Worm (Caenorhabditis elegans) whole organism, L4 larva: Measurements from ENCODE around the gene T12G3.4.

ENCODE experiments used
- ZK337.2 ChIP-seq: fragments of 200-800 bp; sonication (Bioruptor generic); IDR thresholded peaks from 2 replicates; pipeline ENCODE4 v1.3.6; 2022; ENCODE audit warnings: missing genetic modification reagents, missing genetic modification characterization, missing compliant biosample characterization
- lir-3 ChIP-seq: sonication (generic microtip); optimal IDR thresholded peaks from 2 replicates; lab custom pipeline; 2016; ENCODE audit warnings: mild to moderate bottlenecking, missing genetic modification characterization, missing compliant biosample characterization
- nhr-11 ChIP-seq: fragments of 150-350 bp; optimal IDR thresholded peaks from 2 replicates; lab custom pipeline; 2014; ENCODE audit warnings: missing biosample characterization, missing genetic modification characterization
- snpc-4 ChIP-seq: fragments of 150-350 bp; optimal IDR thresholded peaks from 2 replicates; lab custom pipeline; 2014; ENCODE audit warnings: missing biosample characterization, missing genetic modification characterization
- ztf-11 ChIP-seq: fragments of 150-350 bp; optimal IDR thresholded peaks from 2 replicates; lab custom pipeline; 2014; ENCODE audit warnings: missing biosample characterization, missing genetic modification characterization

ce11 chrIV:12056603-12057002, 8.5 kb downstream of the T12G3.4 start, which contains the start of gene K08E4.2:
- no peak for TF ChIP-seq ZK337.2 (GFP tag; lab: Robert Waterston, UW)
- no peak for TF ChIP-seq snpc-4
- TF ChIP-seq lir-3 = no peak
- no peak for TF ChIP-seq nhr-11 (tag; lab: Kevin White, UChicago)
- no peak for TF ChIP-seq ztf-11
